Fruit fly (Drosophila melanogaster): ENCODE measurements around the gene Smyd5.

The Smyd5 gene

DNA sequence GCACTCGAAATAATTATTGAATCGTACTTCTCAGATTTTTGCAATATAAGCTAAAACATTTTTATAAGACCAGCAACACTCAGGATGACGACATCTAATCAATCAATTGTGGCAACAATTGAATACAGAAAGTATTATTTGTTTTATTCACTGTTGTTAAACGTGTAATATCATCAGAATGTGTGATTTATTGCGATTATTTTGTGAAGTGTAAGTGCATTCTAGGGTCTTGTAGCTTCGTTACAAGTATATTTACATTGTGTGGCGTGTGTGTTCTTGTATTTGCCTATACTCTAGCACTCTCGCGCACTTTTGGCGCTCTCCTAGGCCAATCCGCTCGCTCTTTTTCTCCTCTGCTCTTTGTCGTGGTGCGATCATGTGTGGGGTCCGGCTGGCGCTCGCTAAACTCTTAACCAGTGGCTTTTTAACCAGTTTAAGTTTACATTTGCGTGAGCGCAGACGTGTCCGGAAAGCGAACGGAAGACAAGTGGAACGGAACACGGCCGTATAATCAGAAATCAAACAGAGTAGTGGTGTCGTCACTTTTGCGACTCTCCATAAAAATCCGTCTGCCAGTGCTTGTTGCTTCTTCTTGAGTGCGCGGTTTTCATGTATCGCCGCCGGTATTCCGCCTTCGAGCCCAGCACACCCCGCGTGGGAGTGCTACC is 14.0 kb downstream of the Smyd5 start (continued):
- TF ChIP-seq fd96Cb (tag; optimal IDR thresholded peaks at IDR 0.05): peak; percentile 92
- TF ChIP-seq emc (GFP tag; optimal IDR thresholded peaks at IDR 0.05): peak; percentile 25
- TF ChIP-seq en (GFP tag; optimal IDR thresholded peaks at IDR 0.05): peak; percentile 70
- TF ChIP-seq C15 (GFP tag; IDR thresholded peaks at IDR 0.05): no peak
- no peak for TF ChIP-seq br (optimal IDR thresholded peaks at IDR 0.05)
- peak; percentile 52 for TF ChIP-seq pho (GFP tag; optimal IDR thresholded peaks at IDR 0.05)
- peak; percentile 80 for TF ChIP-seq Abd-B (GFP tag; optimal IDR thresholded peaks at IDR 0.05)
- no peak for TF ChIP-seq hth (optimal IDR thresholded peaks at IDR 0.05)
- TF ChIP-seq nau (GFP tag; optimal IDR thresholded peaks at IDR 0.05): peak; percentile 90
- TF ChIP-seq croc (GFP tag; conservative IDR thresholded peaks at IDR 0.05): peak; percentile 83
- peak; percentile 89 for TF ChIP-seq CG7839 (tag; optimal IDR thresholded peaks at IDR 0.05)
- TF ChIP-seq az2 (GFP tag; optimal IDR thresholded peaks at IDR 0.05): peak; percentile 91
- TF ChIP-seq Ravus (GFP tag; IDR thresholded peaks at IDR 0.05): no peak
- no peak for TF ChIP-seq gsb (GFP tag; IDR thresholded peaks at IDR 0.05)
- TF ChIP-seq CG6272 (GFP tag; IDR thresholded peaks at IDR 0.05): peak; percentile 28; the same call in 1 of the 2 replicates
- TF ChIP-seq Asciz (GFP tag; optimal IDR thresholded peaks at IDR 0.05): peak; percentile 86
- TF ChIP-seq CG10654 (GFP tag; optimal IDR thresholded peaks at IDR 0.05): peak; percentile 67
- TF ChIP-seq Atf-2 (GFP tag; optimal IDR thresholded peaks at IDR 0.05): peak; percentile 76
- TF ChIP-seq jigr1 (GFP tag; IDR thresholded peaks at IDR 0.05): peak; percentile 53; the same call in 1 of the 3 replicates
- peak; percentile 63 for TF ChIP-seq NK7.1 (GFP tag; optimal IDR thresholded peaks at IDR 0.05)
- peak; percentile 92 for TF ChIP-seq Oli (tag; optimal IDR thresholded peaks at IDR 0.05)
- peak; percentile 78 for TF ChIP-seq tx (GFP tag; optimal IDR thresholded peaks at IDR 0.05)
- no peak for TF ChIP-seq hb (GFP tag; IDR thresholded peaks at IDR 0.05; ENCODE audit: partially characterized antibody)
- peak; percentile 54 for TF ChIP-seq CHES-1-like (GFP tag; optimal IDR thresholded peaks at IDR 0.05)
- TF ChIP-seq ftz-f1 (GFP tag; optimal IDR thresholded peaks at IDR 0.05): no peak
- TF ChIP-seq CG17361 (GFP tag; IDR thresholded peaks at IDR 0.05): peak; percentile 95
- TF ChIP-seq stwl (tag; optimal IDR thresholded peaks at IDR 0.05): no peak
- TF ChIP-seq CG1602 (GFP tag; optimal IDR thresholded peaks at IDR 0.05): peak; percentile 82
- no peak for TF ChIP-seq CG11456 (GFP tag; IDR thresholded peaks at IDR 0.05)
- TF ChIP-seq Meics (GFP tag; optimal IDR thresholded peaks at IDR 0.05): peak; percentile 71
- TF ChIP-seq CG1233 (GFP tag; optimal IDR thresholded peaks at IDR 0.05): peak; percentile 70
- TF ChIP-seq gro (GFP tag; optimal IDR thresholded peaks at IDR 0.05): no peak
- TF ChIP-seq CG32767 (GFP tag; IDR thresholded peaks at IDR 0.05): peak; percentile 80
- no peak for TF ChIP-seq Taf1 (GFP tag; IDR thresholded peaks at IDR 0.05)
- peak; percentile 61 for TF ChIP-seq repo (GFP tag; optimal IDR thresholded peaks at IDR 0.05)
- TF ChIP-seq sens (GFP tag): peak; percentile 99
- peak; percentile 4 for TF ChIP-seq MESR4 (GFP tag; optimal IDR thresholded peaks at IDR 0.05)
- TF ChIP-seq onecut (GFP tag; IDR thresholded peaks at IDR 0.05): peak; percentile 65
- TF ChIP-seq CG5180 (GFP tag; optimal IDR thresholded peaks at IDR 0.05): peak; percentile 55
- peak; percentile 33 for TF ChIP-seq slou (GFP tag; optimal IDR thresholded peaks at IDR 0.05)
- TF ChIP-seq HLH54F (GFP tag; optimal IDR thresholded peaks at IDR 0.05): peak; percentile 48
- peak; percentile 53 for TF ChIP-seq CG12155 (GFP tag; optimal IDR thresholded peaks at IDR 0.05)
- TF ChIP-seq dysf (GFP tag; IDR thresholded peaks at IDR 0.05): peak; percentile 87
- TF ChIP-seq ara (GFP tag; IDR thresholded peaks at IDR 0.05): peak; percentile 80
- TF ChIP-seq nerfin-2 (GFP tag; IDR thresholded peaks at IDR 0.05; ENCODE audit: partially characterized antibody): peak; percentile 27; the same call in 1 of the 2 replicates
- TF ChIP-seq pnt (GFP tag; optimal IDR thresholded peaks at IDR 0.05): peak; percentile 89
- peak; percentile 66 for TF ChIP-seq da (GFP tag; optimal IDR thresholded peaks at IDR 0.05)
- no peak for TF ChIP-seq inv (GFP tag; IDR thresholded peaks at IDR 0.05; ENCODE audit: partially characterized antibody)
- TF ChIP-seq Vsx1 (GFP tag; optimal IDR thresholded peaks at IDR 0.05): peak; percentile 76
- peak; percentile 92 for TF ChIP-seq CG11504 (tag; optimal IDR thresholded peaks at IDR 0.05)
- no peak for TF ChIP-seq cas (GFP tag; IDR thresholded peaks at IDR 0.05)
